Worm (Caenorhabditis elegans) whole organism, L2 larva: ENCODE results near the gene cpf-2.

Source experiments
- ZK546.5 ChIP-seq: sonication (generic microtip); optimal IDR thresholded peaks from 2 replicates; lab custom pipeline; 2017; ENCODE audit warnings: missing biosample characterization, missing genetic modification characterization
- aly-2 ChIP-seq: fragments of 150-350 bp; optimal IDR thresholded peaks from 2 replicates; lab custom pipeline; 2014; ENCODE audit warnings: missing biosample characterization, missing genetic modification characterization
- ama-1 ChIP-seq: fragments of 150-350 bp; optimal IDR thresholded peaks from 2 replicates; lab custom pipeline; 2018; ENCODE audit warnings: inconsistent platforms
- blmp-1 ChIP-seq: sonication (generic microtip); optimal IDR thresholded peaks from 2 replicates; lab custom pipeline; 2017; ENCODE audit warnings: missing genetic modification characterization, mild to moderate bottlenecking, missing compliant biosample characterization, antibody characterized with exemption, moderate library complexity; ENCODE audit not compliant: insufficient read depth
- ceh-82 ChIP-seq: fragments of 150-350 bp; optimal IDR thresholded peaks from 2 replicates; lab custom pipeline; 2014; ENCODE audit warnings: missing biosample characterization, missing genetic modification characterization
- mab-5 ChIP-seq: fragments of 150-350 bp; optimal IDR thresholded peaks from 2 replicates; lab custom pipeline; 2014; ENCODE audit warnings: missing biosample characterization, missing genetic modification characterization
- nhr-12 ChIP-seq: fragments of 150-350 bp; optimal IDR thresholded peaks from 2 replicates; lab custom pipeline; 2014; ENCODE audit warnings: missing biosample characterization, missing genetic modification characterization
- nhr-21 ChIP-seq: fragments of 150-350 bp; optimal IDR thresholded peaks from 2 replicates; lab custom pipeline; 2014; ENCODE audit warnings: missing biosample characterization, missing genetic modification characterization
- nhr-23 ChIP-seq: fragments of 150-350 bp; optimal IDR thresholded peaks from 2 replicates; lab custom pipeline; 2014; ENCODE audit warnings: missing biosample characterization, missing genetic modification reagents, missing genetic modification characterization
- nhr-237 ChIP-seq: fragments of 150-350 bp; optimal IDR thresholded peaks from 2 replicates; lab custom pipeline; 2014; ENCODE audit warnings: missing biosample characterization, missing genetic modification characterization
- skn-1 ChIP-seq: sonication (generic microtip); optimal IDR thresholded peaks from 2 replicates; lab custom pipeline; 2017; ENCODE audit warnings: missing biosample characterization, missing genetic modification characterization
- unc-62 ChIP-seq: fragments of 150-350 bp; optimal IDR thresholded peaks from 2 replicates; lab custom pipeline; 2014; ENCODE audit warnings: missing biosample characterization, missing genetic modification reagents, missing genetic modification characterization

- TF ChIP-seq blmp-1 (tag; lab: Kevin White, UChicago) = no peak
- TF ChIP-seq skn-1 = no peak
- TF ChIP-seq mab-5 = no peak
- TF ChIP-seq aly-2 = no peak
- TF ChIP-seq ceh-82 = no peak
- TF ChIP-seq unc-62 (GFP tag; lab: Kevin White, UChicago) = no peak
- no peak for TF ChIP-seq ZK546.5
- TF ChIP-seq ama-1 = no peak
- no peak for TF ChIP-seq nhr-12 (tag; lab: Kevin White, UChicago)
- no peak for TF ChIP-seq nhr-21
- TF ChIP-seq nhr-237 = no peak
- no peak for TF ChIP-seq nhr-23 (tag; lab: Kevin White, UChicago)
Observed at ce11 chrIII:13317383-13317911, 48.8 kb upstream of the cpf-2 start.
